Fruit fly (Drosophila melanogaster) whole organism, wandering third instar larva: ENCODE results near the gene CG44261.
A peak's percentile ranks its signal among the peaks of the same experiment; 100 is the strongest.

Source experiments
- Abd-B ChIP-seq: fragments of >200 bp; optimal IDR thresholded peaks from 2 replicates; lab custom pipeline; 2017; ENCODE audit warnings: missing biosample characterization, missing genetic modification characterization
- CG32264 ChIP-seq: fragments of 200-800 bp; sonication (Bioruptor generic); optimal IDR thresholded peaks from 2 replicates; lab custom pipeline; 2016; ENCODE audit warnings: missing biosample characterization, missing genetic modification characterization
- CG9705 ChIP-seq: fragments of 200-800 bp; sonication (Bioruptor generic); optimal IDR thresholded peaks from 2 replicates; lab custom pipeline; 2018; ENCODE audit warnings: missing biosample characterization, mild to moderate bottlenecking, missing genetic modification characterization
- CrebA ChIP-seq: fragments of 200-800 bp; sonication (Bioruptor generic); optimal IDR thresholded peaks from 2 replicates; lab custom pipeline; 2016; ENCODE audit warnings: missing biosample characterization, mild to moderate bottlenecking, missing genetic modification characterization, borderline replicate concordance
- Dfd ChIP-seq: fragments of >200 bp; optimal IDR thresholded peaks from 2 replicates; lab custom pipeline; 2017; ENCODE audit warnings: missing biosample characterization, missing genetic modification characterization
- Dif ChIP-seq: fragments of 200-275, 200-300 bp; sonication (Bioruptor generic); optimal IDR thresholded peaks from 2 replicates; lab custom pipeline; 2018; ENCODE audit warnings: missing biosample characterization, missing genetic modification characterization; ENCODE audit not compliant: partially characterized antibody
- GATAd ChIP-seq: sonication (Bioruptor generic); optimal IDR thresholded peaks from 2 replicates; lab custom pipeline; 2016; ENCODE audit warnings: missing biosample characterization, missing genetic modification characterization
- HLH106 ChIP-seq: fragments of 200-800 bp; optimal IDR thresholded peaks from 3 replicates; lab custom pipeline; 2019; ENCODE audit warnings: missing biosample characterization, mild to moderate bottlenecking, missing genetic modification characterization, moderate library complexity
- Hnf4 ChIP-seq: fragments of 200-800 bp; sonication (Bioruptor generic); optimal IDR thresholded peaks from 2 replicates; lab custom pipeline; 2016; ENCODE audit warnings: missing biosample characterization, mild to moderate bottlenecking, missing genetic modification characterization
- Hr78 ChIP-seq: fragments of >200 bp; optimal IDR thresholded peaks from 2 replicates; lab custom pipeline; 2017; ENCODE audit warnings: missing biosample characterization, missing genetic modification characterization
- Hr83 ChIP-seq: fragments of 200-300 bp; sonication (Bioruptor generic); optimal IDR thresholded peaks from 2 replicates; lab custom pipeline; 2016; ENCODE audit warnings: missing biosample characterization, mild to moderate bottlenecking, missing genetic modification characterization, moderate library complexity; ENCODE audit not compliant: poor library complexity, severe bottlenecking
- Jra ChIP-seq: sonication (Bioruptor generic); optimal IDR thresholded peaks from 2 replicates; lab custom pipeline; 2016; ENCODE audit warnings: missing biosample characterization, missing genetic modification characterization
- Mio ChIP-seq: sonication (Bioruptor generic); optimal IDR thresholded peaks from 2 replicates; lab custom pipeline; 2016; ENCODE audit warnings: missing biosample characterization, missing genetic modification characterization
- N ChIP-seq: fragments of >200 bp; optimal IDR thresholded peaks from 2 replicates; lab custom pipeline; 2018; ENCODE audit warnings: missing biosample characterization, missing external identifiers, missing genetic modification characterization
- OdsH ChIP-seq: fragments of 200-800 bp; sonication (Bioruptor generic); optimal IDR thresholded peaks from 2 replicates; lab custom pipeline; 2016; ENCODE audit warnings: missing biosample characterization, mild to moderate bottlenecking, missing genetic modification characterization
- Rel ChIP-seq, 2 experiments: fragments of 200-800 bp; sonication (Bioruptor generic) in 1 of 2; optimal IDR thresholded peaks; 2 replicates in 1 of 2; 3 replicates in 1 of 2; lab custom pipeline; 2016 to 2019; ENCODE audit warnings: mild to moderate bottlenecking in 2 of 2, missing biosample characterization in 2 of 2, missing genetic modification characterization in 2 of 2, moderate library complexity in 1 of 2
- Sp1 ChIP-seq: fragments of 200-800 bp; sonication (Bioruptor generic); optimal IDR thresholded peaks from 3 replicates; lab custom pipeline; 2019; ENCODE audit warnings: missing biosample characterization, mild to moderate bottlenecking, missing genetic modification characterization, moderate library complexity
- br ChIP-seq: fragments of 200-800 bp; sonication (Bioruptor generic); optimal IDR thresholded peaks from 2 replicates; lab custom pipeline; 2016; ENCODE audit warnings: missing biosample characterization, missing genetic modification characterization
- brk ChIP-seq: fragments of 200-800 bp; sonication (Bioruptor generic); optimal IDR thresholded peaks from 2 replicates; lab custom pipeline; 2016; ENCODE audit warnings: missing biosample characterization, mild to moderate bottlenecking, missing genetic modification characterization
- dl ChIP-seq, 2 experiments: fragments of 175-275, 200-275 bp in 1 of 2; fragments of 200-275 bp in 1 of 2; sonication (Bioruptor generic); optimal IDR thresholded peaks; lab custom pipeline; 2018; ENCODE audit warnings: mild to moderate bottlenecking in 2 of 2, missing biosample characterization in 2 of 2, missing genetic modification characterization in 2 of 2, moderate library complexity in 2 of 2; ENCODE audit not compliant: partially characterized antibody in 2 of 2, insufficient read depth in 1 of 2
- dmrt93B ChIP-seq: fragments of 200-800 bp; sonication (Bioruptor generic); optimal IDR thresholded peaks from 2 replicates; lab custom pipeline; 2018; ENCODE audit warnings: missing biosample characterization, mild to moderate bottlenecking, missing genetic modification characterization
- dsf ChIP-seq: sonication (Bioruptor generic); optimal IDR thresholded peaks from 2 replicates; lab custom pipeline; 2016; ENCODE audit warnings: missing biosample characterization, missing genetic modification characterization, borderline replicate concordance
- ey ChIP-seq: fragments of 200-800 bp; sonication (Bioruptor generic); optimal IDR thresholded peaks from 2 replicates; lab custom pipeline; 2016; ENCODE audit warnings: missing biosample characterization, missing genetic modification characterization
- foxo ChIP-seq, 2 experiments: fragments of 200-800 bp; sonication (Bioruptor generic); optimal IDR thresholded peaks; 2 replicates in 1 of 2; 3 replicates in 1 of 2; lab custom pipeline; 2016 to 2017; ENCODE audit warnings: missing biosample characterization in 2 of 2, missing genetic modification characterization in 2 of 2
- fru ChIP-seq: fragments of 200-800 bp; sonication (Bioruptor generic); optimal IDR thresholded peaks from 3 replicates; lab custom pipeline; 2016; ENCODE audit warnings: missing biosample characterization, mild to moderate bottlenecking, missing genetic modification characterization
- h ChIP-seq: fragments of 200-800 bp; sonication (Bioruptor generic); optimal IDR thresholded peaks from 3 replicates; lab custom pipeline; 2016; ENCODE audit warnings: missing biosample characterization, mild to moderate bottlenecking, missing genetic modification characterization
- jim ChIP-seq: fragments of 175-275, 200-325 bp; sonication (Bioruptor generic); optimal IDR thresholded peaks from 2 replicates; lab custom pipeline; 2016; ENCODE audit warnings: missing biosample characterization, mild to moderate bottlenecking, missing genetic modification characterization
- lola ChIP-seq: fragments of >200 bp; optimal IDR thresholded peaks from 2 replicates; lab custom pipeline; 2017; ENCODE audit warnings: missing biosample characterization, missing genetic modification characterization
- pan ChIP-seq: fragments of >200 bp; optimal IDR thresholded peaks from 2 replicates; lab custom pipeline; 2017
- psq ChIP-seq: fragments of 200-800 bp; sonication (Bioruptor generic); optimal IDR thresholded peaks from 3 replicates; lab custom pipeline; 2017; ENCODE audit warnings: missing biosample characterization, mild to moderate bottlenecking, missing genetic modification characterization, moderate library complexity
- rgr ChIP-seq: fragments of 200-800 bp; sonication (Bioruptor generic); optimal IDR thresholded peaks from 3 replicates; lab custom pipeline; 2016; ENCODE audit warnings: missing biosample characterization, mild to moderate bottlenecking, missing genetic modification characterization
- sage ChIP-seq: fragments of 200-800 bp; sonication (Bioruptor generic); optimal IDR thresholded peaks from 2 replicates; lab custom pipeline; 2016; ENCODE audit warnings: missing biosample characterization, mild to moderate bottlenecking, missing genetic modification characterization
- tai ChIP-seq: sonication (Bioruptor generic); optimal IDR thresholded peaks from 2 replicates; lab custom pipeline; 2016; ENCODE audit warnings: missing biosample characterization, missing genetic modification characterization
- usp ChIP-seq: fragments of >200 bp; optimal IDR thresholded peaks from 2 replicates; lab custom pipeline; 2017; ENCODE audit warnings: missing biosample characterization, missing genetic modification characterization
- woc ChIP-seq: sonication (Bioruptor generic); optimal IDR thresholded peaks from 2 replicates; lab custom pipeline; 2016; ENCODE audit warnings: missing biosample characterization, mild to moderate bottlenecking, missing genetic modification characterization

Gene CG44261

dm6 chr3R:9427328-9427727 lies 19.4 kb upstream of the CG44261 start:
- no peak for TF ChIP-seq foxo (GFP tag; optimal IDR thresholded peaks at IDR 0.05; lab: Kevin White, UChicago)
- no peak for TF ChIP-seq GATAd (GFP tag; lab: Kevin White, UChicago)
- TF ChIP-seq Jra (GFP tag; lab: Kevin White, UChicago) = no peak
- no peak for TF ChIP-seq pan (lab: Kevin White, UChicago)
- TF ChIP-seq woc (GFP tag; lab: Kevin White, UChicago) = no peak
- TF ChIP-seq CrebA (GFP tag; lab: Kevin White, UChicago) = no peak
- no peak for TF ChIP-seq dl (GFP tag; optimal IDR thresholded peaks at IDR 0.05; lab: Kevin White, UChicago; ENCODE audit: insufficient read depth in 1 of 2, partially characterized antibody in 2 of 2)
- no peak for TF ChIP-seq br (GFP tag; lab: Kevin White, UChicago)
- TF ChIP-seq HLH106 (tag; lab: Kevin White, UChicago) = no peak
- no peak for TF ChIP-seq Sp1
- TF ChIP-seq fru (GFP tag; lab: Kevin White, UChicago) = no peak
- no peak for TF ChIP-seq lola
- TF ChIP-seq brk = no peak
- TF ChIP-seq rgr (GFP tag; lab: Kevin White, UChicago) = no peak
- TF ChIP-seq tai (GFP tag; lab: Kevin White, UChicago) = no peak
- TF ChIP-seq Dif (GFP tag; lab: Kevin White, UChicago) = no peak
- no peak for TF ChIP-seq h (GFP tag; lab: Kevin White, UChicago)
- TF ChIP-seq OdsH = no peak
- TF ChIP-seq, all 38 proteins: peak for 0

dm6 chr3R:9424061-9424665 lies 16.2 kb upstream of the CG44261 start:
- TF ChIP-seq GATAd (GFP tag; lab: Kevin White, UChicago) (no peak), usp (GFP tag; lab: Kevin White, UChicago) (no peak), Rel (GFP tag; optimal IDR thresholded peaks at IDR 0.05; lab: Kevin White, UChicago) (no peak), Rel (tag; optimal IDR thresholded peaks at IDR 0.05; lab: Kevin White, UChicago) (peak; percentile 31), Mio (GFP tag; lab: Kevin White, UChicago) (no peak), dmrt93B (GFP tag; lab: Kevin White, UChicago) (no peak)

dm6 chr3R:9422338-9422737 lies 14.4 kb upstream of the CG44261 start:
- TF ChIP-seq fru (GFP tag; lab: Kevin White, UChicago) (no peak), h (GFP tag; lab: Kevin White, UChicago) (no peak), brk (no peak), Hnf4 (GFP tag; lab: Kevin White, UChicago) (no peak), HLH106 (tag; lab: Kevin White, UChicago) (no peak), CrebA (GFP tag; lab: Kevin White, UChicago) (no peak), Hr78 (GFP tag; lab: Kevin White, UChicago) (no peak), lola (no peak), OdsH (no peak), Sp1 (no peak), CG9705 (GFP tag; lab: Kevin White, UChicago) (no peak), dmrt93B (GFP tag; lab: Kevin White, UChicago) (no peak), br (GFP tag; lab: Kevin White, UChicago) (no peak), rgr (GFP tag; lab: Kevin White, UChicago) (no peak), CG32264 (GFP tag; lab: Kevin White, UChicago) (no peak)

- peak in 1 of 2 experiments; percentile 19 for TF ChIP-seq foxo (GFP tag; optimal IDR thresholded peaks at IDR 0.05; lab: Kevin White, UChicago)
- no peak for TF ChIP-seq dsf
- peak; percentile 2 for TF ChIP-seq psq (GFP tag; lab: Kevin White, UChicago)
- TF ChIP-seq, all 38 proteins: peak for 2
Measured at dm6 chr3R:9420439-9421234, 12.7 kb upstream of the CG44261 start.

dm6 chr3R:9419300-9419652 lies 11.3 kb upstream of the CG44261 start:
- TF ChIP-seq Mio (GFP tag; lab: Kevin White, UChicago) (no peak), Sp1 (no peak), usp (GFP tag; lab: Kevin White, UChicago) (no peak), tai (GFP tag; lab: Kevin White, UChicago) (no peak), Hr83 (GFP tag; lab: Kevin White, UChicago) (peak; percentile 66), jim (no peak), Abd-B (GFP tag; lab: Kevin White, UChicago) (no peak), brk (no peak), HLH106 (tag; lab: Kevin White, UChicago) (no peak), rgr (GFP tag; lab: Kevin White, UChicago) (peak; percentile 45), Dif (GFP tag; lab: Kevin White, UChicago) (peak; percentile 99), psq (GFP tag; lab: Kevin White, UChicago) (peak; percentile 58), Rel (GFP tag; optimal IDR thresholded peaks at IDR 0.05; lab: Kevin White, UChicago) (peak; percentile 63), Rel (tag; optimal IDR thresholded peaks at IDR 0.05; lab: Kevin White, UChicago) (no peak), N (no peak), sage (peak; percentile 59), Dfd (GFP tag; lab: Kevin White, UChicago) (no peak), GATAd (GFP tag; lab: Kevin White, UChicago) (no peak), CG9705 (GFP tag; lab: Kevin White, UChicago) (no peak), CrebA (GFP tag; lab: Kevin White, UChicago) (peak; percentile 81), dmrt93B (GFP tag; lab: Kevin White, UChicago) (no peak), ey (GFP tag; lab: Kevin White, UChicago) (no peak), fru (GFP tag; lab: Kevin White, UChicago) (no peak), Hr78 (GFP tag; lab: Kevin White, UChicago) (no peak), pan (lab: Kevin White, UChicago) (no peak), h (GFP tag; lab: Kevin White, UChicago) (peak; percentile 51)
